Worm (Caenorhabditis elegans) whole organism, L1 larva: Measurements from ENCODE around the gene srw-14.

Experiments
- C04F5.9 ChIP-seq: sonication (generic microtip); optimal IDR thresholded peaks from 2 replicates; lab custom pipeline; 2016; ENCODE audit warnings: missing genetic modification characterization, missing compliant biosample characterization
- C34B4.2 ChIP-seq: sonication (generic microtip); optimal IDR thresholded peaks from 2 replicates; lab custom pipeline; 2017; ENCODE audit warnings: mild to moderate bottlenecking, missing genetic modification characterization, missing compliant biosample characterization
- F16B12.6 ChIP-seq: fragments of 150-350 bp; optimal IDR thresholded peaks from 2 replicates; lab custom pipeline; 2014; ENCODE audit warnings: missing biosample characterization, missing genetic modification characterization
- Y116A8C.19 ChIP-seq: sonication (generic microtip); optimal IDR thresholded peaks from 2 replicates; lab custom pipeline; 2016; ENCODE audit warnings: missing compliant biosample characterization, missing genetic modification characterization, borderline replicate concordance
- alr-1 ChIP-seq: fragments of 200-800 bp; sonication (Bioruptor generic); optimal IDR thresholded peaks from 2 replicates; lab custom pipeline; 2018; ENCODE audit warnings: borderline replicate concordance, mild to moderate bottlenecking, missing genetic modification characterization, missing compliant biosample characterization
- aly-2 ChIP-seq: fragments of 150-350 bp; optimal IDR thresholded peaks from 2 replicates; lab custom pipeline; 2014; ENCODE audit warnings: missing biosample characterization, missing genetic modification characterization
- ama-1 ChIP-seq: fragments of 150-350 bp; optimal IDR thresholded peaks from 2 replicates; lab custom pipeline; 2014
- blmp-1 ChIP-seq: fragments of 150-350 bp; optimal IDR thresholded peaks from 2 replicates; lab custom pipeline; 2014; ENCODE audit warnings: missing biosample characterization, missing genetic modification characterization
- ceh-63 ChIP-seq: fragments of 200-800 bp; sonication (Bioruptor generic); optimal IDR thresholded peaks from 2 replicates; lab custom pipeline; 2018; ENCODE audit warnings: mild to moderate bottlenecking, missing genetic modification characterization, missing compliant biosample characterization
- ceh-88 ChIP-seq: fragments of 200-800 bp; sonication (Bioruptor generic); IDR thresholded peaks from 2 replicates; pipeline ENCODE4 v1.3.6; 2022; ENCODE audit warnings: missing genetic modification characterization, missing compliant biosample characterization
- ceh-90 ChIP-seq: sonication (generic microtip); optimal IDR thresholded peaks from 2 replicates; lab custom pipeline; 2016; ENCODE audit warnings: missing genetic modification characterization, missing compliant biosample characterization
- dpl-1 ChIP-seq, 3 experiments: fragments of 150-350 bp in 2 of 3; sonication (generic microtip) in 1 of 3; optimal IDR thresholded peaks; 2 replicates each; lab custom pipeline; 2014 to 2017; ENCODE audit warnings: missing biosample characterization in 3 of 3, missing genetic modification characterization in 3 of 3, missing genetic modification reagents in 3 of 3
- dsc-1 ChIP-seq: sonication (generic microtip); optimal IDR thresholded peaks from 2 replicates; lab custom pipeline; 2016; ENCODE audit warnings: mild to moderate bottlenecking, missing genetic modification characterization, missing compliant biosample characterization
- efl-1 ChIP-seq, 4 experiments: fragments of 150-350 bp; optimal IDR thresholded peaks in 3 of 4; peaks in 1 of 4; 1 replicate in 1 of 4; 2 replicates in 3 of 4; lab custom pipeline; 2014; ENCODE audit warnings: missing biosample characterization in 2 of 4, missing genetic modification characterization in 2 of 4, missing genetic modification reagents in 2 of 4
- elt-3 ChIP-seq, 6 experiments: fragments of 150-350 bp in 1 of 6; sonication (generic microtip); optimal IDR thresholded peaks; 2 replicates each; lab custom pipeline; 2017 to 2018; ENCODE audit warnings: missing biosample characterization in 6 of 6, missing genetic modification characterization in 6 of 6, inconsistent platforms in 1 of 6
- fkh-10 ChIP-seq: sonication (generic microtip); optimal IDR thresholded peaks from 2 replicates; lab custom pipeline; 2017; ENCODE audit warnings: missing biosample characterization, missing genetic modification reagents, missing genetic modification characterization
- fkh-4 ChIP-seq: sonication (generic microtip); optimal IDR thresholded peaks from 2 replicates; lab custom pipeline; 2016; ENCODE audit warnings: missing compliant biosample characterization, missing genetic modification characterization, borderline replicate concordance
- fkh-8 ChIP-seq: sonication (generic microtip); optimal IDR thresholded peaks from 2 replicates; lab custom pipeline; 2016; ENCODE audit warnings: mild to moderate bottlenecking, missing genetic modification characterization, missing compliant biosample characterization
- fos-1 ChIP-seq: fragments of 150-350 bp; optimal IDR thresholded peaks from 2 replicates; lab custom pipeline; 2014; ENCODE audit warnings: missing biosample characterization, missing genetic modification characterization
- grh-1 ChIP-seq: fragments of 200-800 bp; sonication (Bioruptor generic); IDR thresholded peaks from 2 replicates; pipeline ENCODE4 v1.3.6; 2022; ENCODE audit warnings: missing genetic modification reagents, missing genetic modification characterization, missing compliant biosample characterization
- hlh-4 ChIP-seq: sonication (generic microtip); optimal IDR thresholded peaks from 2 replicates; lab custom pipeline; 2016; ENCODE audit warnings: mild to moderate bottlenecking, missing genetic modification characterization, missing compliant biosample characterization
- hpl-2 ChIP-seq: fragments of 150-350 bp; optimal IDR thresholded peaks from 2 replicates; lab custom pipeline; 2014; ENCODE audit warnings: missing biosample characterization, missing genetic modification reagents, missing genetic modification characterization
- lin-35 ChIP-seq, 2 experiments: fragments of 150-350 bp; optimal IDR thresholded peaks; 2 replicates each; lab custom pipeline; 2014; ENCODE audit warnings: missing biosample characterization in 2 of 2, missing genetic modification characterization in 2 of 2, missing genetic modification reagents in 2 of 2
- lin-39 ChIP-seq: fragments of 150-350 bp; optimal IDR thresholded peaks from 2 replicates; lab custom pipeline; 2014; ENCODE audit warnings: missing biosample characterization, missing genetic modification reagents, missing genetic modification characterization
- lir-3 ChIP-seq: sonication (generic microtip); optimal IDR thresholded peaks from 2 replicates; lab custom pipeline; 2016; ENCODE audit warnings: mild to moderate bottlenecking, missing genetic modification characterization, moderate library complexity, missing compliant biosample characterization; ENCODE audit not compliant: poor library complexity
- lsy-2 ChIP-seq, 2 experiments: fragments of 150-350 bp; optimal IDR thresholded peaks; 2 replicates each; lab custom pipeline; 2014; ENCODE audit warnings: missing biosample characterization in 2 of 2, missing genetic modification characterization in 2 of 2
- mdl-1 ChIP-seq, 2 experiments: fragments of 150-350 bp; optimal IDR thresholded peaks; 2 replicates each; lab custom pipeline; 2014 to 2017; ENCODE audit warnings: missing biosample characterization in 2 of 2, missing genetic modification characterization in 2 of 2, inconsistent platforms in 1 of 2
- nhr-11 ChIP-seq: fragments of 150-350 bp; optimal IDR thresholded peaks from 2 replicates; lab custom pipeline; 2014; ENCODE audit warnings: missing biosample characterization, missing genetic modification characterization
- nhr-12 ChIP-seq: sonication (generic microtip); optimal IDR thresholded peaks from 2 replicates; lab custom pipeline; 2017; ENCODE audit warnings: missing biosample characterization, missing genetic modification characterization
- nhr-20 ChIP-seq: sonication (generic microtip); optimal IDR thresholded peaks from 2 replicates; lab custom pipeline; 2016; ENCODE audit warnings: mild to moderate bottlenecking, missing genetic modification characterization, missing compliant biosample characterization
- nhr-47 ChIP-seq: sonication (generic microtip); optimal IDR thresholded peaks from 2 replicates; lab custom pipeline; 2016; ENCODE audit warnings: mild to moderate bottlenecking, missing genetic modification characterization, moderate library complexity, missing compliant biosample characterization
- nhr-85 ChIP-seq: sonication (generic microtip); peaks from one replicate; lab custom pipeline; 2016; ENCODE audit warnings: missing genetic modification characterization, inconsistent platforms, missing compliant biosample characterization
- nhr-90 ChIP-seq: sonication (generic microtip); optimal IDR thresholded peaks from 2 replicates; lab custom pipeline; 2016; ENCODE audit warnings: mild to moderate bottlenecking, missing genetic modification characterization, missing compliant biosample characterization; ENCODE audit not compliant: poor library complexity
- pax-3 ChIP-seq: fragments of 200-800 bp; sonication (Bioruptor generic); optimal IDR thresholded peaks from 2 replicates; lab custom pipeline; 2018; ENCODE audit warnings: mild to moderate bottlenecking, missing genetic modification characterization, moderate library complexity, missing compliant biosample characterization
- pqm-1 ChIP-seq: sonication (generic microtip); optimal IDR thresholded peaks from 3 replicates; lab custom pipeline; 2017; ENCODE audit warnings: missing biosample characterization, missing genetic modification characterization
- rnt-1 ChIP-seq: sonication (generic microtip); optimal IDR thresholded peaks from 2 replicates; lab custom pipeline; 2016; ENCODE audit warnings: mild to moderate bottlenecking, missing genetic modification characterization, moderate library complexity, missing compliant biosample characterization
- skn-1 ChIP-seq: fragments of 150-350 bp; optimal IDR thresholded peaks from 2 replicates; lab custom pipeline; 2014; ENCODE audit warnings: missing biosample characterization, missing genetic modification characterization
- sup-37 ChIP-seq: fragments of 200-800 bp; sonication (Bioruptor generic); optimal IDR thresholded peaks from 2 replicates; lab custom pipeline; 2018; ENCODE audit warnings: mild to moderate bottlenecking, missing genetic modification characterization, missing compliant biosample characterization
- unc-130 ChIP-seq: fragments of 150-350 bp; optimal IDR thresholded peaks from 2 replicates; lab custom pipeline; 2017; ENCODE audit warnings: missing biosample characterization, missing genetic modification characterization, inconsistent platforms
- unc-62 ChIP-seq: fragments of 150-350 bp; optimal IDR thresholded peaks from 2 replicates; lab custom pipeline; 2014; ENCODE audit warnings: missing biosample characterization, missing genetic modification reagents, missing genetic modification characterization
- unc-86 ChIP-seq: sonication (generic microtip); optimal IDR thresholded peaks from 2 replicates; lab custom pipeline; 2016; ENCODE audit warnings: missing genetic modification characterization, missing compliant biosample characterization
- vab-15 ChIP-seq: sonication (generic microtip); optimal IDR thresholded peaks from 2 replicates; lab custom pipeline; 2017; ENCODE audit warnings: missing genotype, mild to moderate bottlenecking, missing genetic modification characterization, missing compliant biosample characterization
- zag-1 ChIP-seq: fragments of 150-350 bp; optimal IDR thresholded peaks from 2 replicates; lab custom pipeline; 2014; ENCODE audit warnings: missing biosample characterization, missing genetic modification characterization
- ztf-11 ChIP-seq, 2 experiments: sonication (generic microtip); optimal IDR thresholded peaks; 2 replicates each; lab custom pipeline; 2016 to 2017; ENCODE audit warnings: missing genetic modification characterization in 2 of 2, missing biosample characterization in 1 of 2, missing compliant biosample characterization in 1 of 2
- ztf-4 ChIP-seq: fragments of 150-350 bp; optimal IDR thresholded peaks from 2 replicates; lab custom pipeline; 2014; ENCODE audit warnings: missing biosample characterization, missing genetic modification characterization

srw-14 gene

DNA sequence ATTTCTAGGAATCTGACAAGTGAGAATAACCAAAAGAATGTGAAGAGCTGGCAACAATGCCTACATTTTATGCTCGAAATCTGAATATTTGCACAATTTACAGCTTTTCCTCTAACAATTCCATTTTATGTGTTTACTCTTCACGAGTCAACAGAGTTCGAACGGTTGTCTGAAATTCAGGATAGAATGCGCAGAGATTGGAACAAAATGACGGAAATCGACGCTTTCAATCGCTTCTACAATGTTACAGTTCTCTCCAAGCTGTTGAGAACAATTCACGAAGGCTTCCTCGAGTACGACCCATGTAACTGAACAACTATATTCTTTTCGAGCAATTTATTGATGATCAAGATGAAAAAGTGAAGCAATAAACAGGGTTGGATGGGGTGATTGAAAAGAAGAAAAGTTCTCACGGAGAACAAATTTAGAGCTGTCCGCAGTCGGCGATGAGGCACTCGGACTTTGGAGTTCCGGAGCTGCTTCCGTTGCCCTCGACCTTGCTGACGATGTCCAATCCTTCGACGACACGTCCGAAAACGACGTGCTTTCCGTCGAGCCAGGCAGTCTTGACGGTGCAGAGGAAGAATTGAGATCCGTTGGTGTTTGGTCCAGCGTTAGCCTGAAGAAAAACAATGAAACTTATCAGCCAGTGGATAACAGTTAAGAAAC, 39.4 kb upstream of the srw-14 start, which contains the start of gene Y75B12B.3:
TSS of gene Y75B12B.3 (minus strand) at position 21 of the 669 bp plus-strand sequence.
- 0 out of 2 replicates have a peak, but pooled peaks have one; percentile 15 for TF ChIP-seq grh-1 (GFP tag; lab: Robert Waterston, UW)
- peak; percentile 51 for TF ChIP-seq nhr-85 (tag; lab: Kevin White, UChicago)
- TF ChIP-seq efl-1 (optimal IDR thresholded peaks at IDR 0.05; lab: Kevin White, UChicago), result no peak
- TF ChIP-seq efl-1 (GFP tag; optimal IDR thresholded peaks at IDR 0.05 in 1 of 2; lab: Kevin White, UChicago), result peak in 1 of 2 experiments; percentile 58
- TF ChIP-seq ama-1 (lab: Kevin White, UChicago), result peak; percentile 93
- TF ChIP-seq alr-1 (tag; lab: Kevin White, UChicago), result no peak
- TF ChIP-seq aly-2 (tag; lab: Kevin White, UChicago), result peak; percentile 48
- peak; percentile 26 for TF ChIP-seq pax-3 (tag; lab: Kevin White, UChicago)
- no peak for TF ChIP-seq ceh-90

DNA sequence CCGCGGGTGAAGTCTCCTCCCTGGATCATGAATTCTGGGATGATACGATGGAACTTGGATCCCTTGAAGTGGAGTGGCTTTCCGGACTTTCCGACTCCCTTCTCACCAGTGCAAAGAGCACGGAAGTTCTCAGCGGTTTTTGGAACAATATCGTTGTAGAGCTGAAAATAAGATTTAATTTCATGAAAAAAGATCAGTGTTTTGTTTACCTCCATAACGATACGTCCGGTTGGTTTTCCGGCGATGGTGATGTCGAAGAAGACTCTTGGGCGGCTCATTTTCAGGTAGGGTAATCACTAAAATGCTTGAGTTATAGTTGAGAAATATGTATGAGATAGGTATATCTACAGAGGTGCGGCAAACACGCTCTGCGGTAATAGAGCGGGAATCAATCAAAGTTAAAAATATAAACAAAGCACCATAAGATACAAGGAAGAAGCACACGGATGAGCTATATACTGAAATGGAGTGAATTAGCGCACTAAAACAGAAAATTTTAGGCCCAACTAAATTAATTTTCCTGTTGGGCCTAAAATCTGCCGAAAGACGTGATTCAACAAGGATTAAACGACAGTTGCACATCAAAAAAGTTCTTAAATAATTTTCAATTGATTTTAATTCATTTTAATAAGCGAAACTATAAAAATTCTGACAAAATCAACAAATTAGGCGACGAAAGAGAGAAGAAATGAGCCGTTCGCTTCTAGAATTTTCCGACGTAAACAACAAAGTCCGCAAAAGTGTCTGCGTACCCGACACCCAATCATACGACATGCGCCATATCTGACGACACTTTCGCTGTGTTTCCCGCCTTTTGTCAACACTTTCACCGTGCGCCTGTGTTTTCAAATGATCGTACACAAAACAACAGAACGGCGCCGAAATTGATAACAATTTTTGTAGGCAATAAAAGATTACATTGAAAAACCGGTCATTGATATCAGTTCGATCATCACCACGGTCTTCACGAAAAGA, 38.4 kb upstream of the srw-14 start, which contains the start of the genes cyn-7 and bath-36:
TSS of gene cyn-7 (minus strand) at position 296 of the 975 bp plus-strand sequence.
TSS of gene bath-36 (plus strand) at position 806 of the 975 bp plus-strand sequence.
- TF ChIP-seq zag-1 (tag; lab: Kevin White, UChicago), result no peak
- TF ChIP-seq sup-37 (GFP tag; lab: Kevin White, UChicago), result no peak
- TF ChIP-seq fkh-4 (tag; lab: Kevin White, UChicago), result no peak
- peak in 2 of 6 experiments; percentile 81 to 92 for TF ChIP-seq elt-3 (tag; optimal IDR thresholded peaks at IDR 0.05; lab: Kevin White, UChicago)
- TF ChIP-seq nhr-47 (tag; lab: Kevin White, UChicago), result peak; percentile 90
- TF ChIP-seq rnt-1 (tag; lab: Kevin White, UChicago), result peak; percentile 70
- TF ChIP-seq efl-1 (optimal IDR thresholded peaks at IDR 0.05; lab: Kevin White, UChicago), result peak; percentile 75 to 84
- TF ChIP-seq efl-1 (GFP tag; optimal IDR thresholded peaks at IDR 0.05 in 1 of 2; lab: Kevin White, UChicago), result peak; percentile 82 to 98
- peak; percentile 30 for TF ChIP-seq ztf-4
- peak; percentile 31 for TF ChIP-seq nhr-11
- peak; percentile 62 for TF ChIP-seq unc-130 (tag; lab: Kevin White, UChicago)
- TF ChIP-seq C04F5.9, result peak; percentile 21
- no peak for TF ChIP-seq ceh-63 (GFP tag; lab: Kevin White, UChicago)
- peak; percentile 55 for TF ChIP-seq lin-39 (tag; lab: Kevin White, UChicago)
- TF ChIP-seq nhr-12 (tag; lab: Kevin White, UChicago), result no peak
- TF ChIP-seq Y116A8C.19, result no peak
- no peak for TF ChIP-seq vab-15 (tag; lab: Kevin White, UChicago)
- TF ChIP-seq nhr-20 (tag; lab: Kevin White, UChicago), result peak; percentile 92
- peak in 1 of 2 experiments; percentile 44 for TF ChIP-seq ztf-11 (tag; optimal IDR thresholded peaks at IDR 0.05; lab: Kevin White, UChicago)
- TF ChIP-seq unc-86 (tag; lab: Kevin White, UChicago), result peak; percentile 63
- no peak for TF ChIP-seq hpl-2 (GFP tag; lab: Kevin White, UChicago)
- no peak for TF ChIP-seq lir-3 (tag; lab: Kevin White, UChicago)
- TF ChIP-seq alr-1 (tag; lab: Kevin White, UChicago), result no peak
- TF ChIP-seq pax-3 (tag; lab: Kevin White, UChicago), result peak; percentile 71
- no peak for TF ChIP-seq C34B4.2 (tag; lab: Kevin White, UChicago)
- peak in 1 of 2 experiments; percentile 71 for TF ChIP-seq mdl-1 (tag; optimal IDR thresholded peaks at IDR 0.05; lab: Kevin White, UChicago)
- TF ChIP-seq nhr-90 (tag; lab: Kevin White, UChicago), result peak; percentile 87
- peak; percentile 20; the same call in 1 of the 2 replicates for TF ChIP-seq ceh-88 (GFP tag; lab: Robert Waterston, UW)
- TF ChIP-seq lsy-2 (tag; optimal IDR thresholded peaks at IDR 0.05; lab: Kevin White, UChicago), result peak; percentile 76 to 81
- peak; percentile 55 for TF ChIP-seq skn-1 (tag; lab: Kevin White, UChicago)
- peak; percentile 83 to 84 for TF ChIP-seq lin-35 (GFP tag; optimal IDR thresholded peaks at IDR 0.05; lab: Kevin White, UChicago)
- no peak for TF ChIP-seq hlh-4 (tag; lab: Kevin White, UChicago)
- TF ChIP-seq blmp-1 (tag; lab: Kevin White, UChicago), result peak; percentile 98
- peak; percentile 40 for TF ChIP-seq fos-1 (tag; lab: Kevin White, UChicago)
- peak; percentile 77 for TF ChIP-seq dsc-1 (tag; lab: Kevin White, UChicago)
- TF ChIP-seq fkh-8, result peak; percentile 86
- TF ChIP-seq pqm-1, result no peak
- no peak for TF ChIP-seq ama-1 (lab: Kevin White, UChicago)
- peak; percentile 92 for TF ChIP-seq F16B12.6 (tag; lab: Kevin White, UChicago)
- no peak for TF ChIP-seq unc-62 (GFP tag; lab: Kevin White, UChicago)
- TF ChIP-seq dpl-1 (GFP tag; optimal IDR thresholded peaks at IDR 0.05; lab: Kevin White, UChicago), result peak; percentile 74 to 83 (median 82)
- TF ChIP-seq fkh-10 (GFP tag; lab: Kevin White, UChicago), result no peak
